Fruit fly (Drosophila melanogaster): ENCODE results near the gene CG4390.

Gene CG4390

dm6 chr3R:20059650-20060049 lies at the start of gene CG4390:
Gene CG4390, minus strand, starts transcription at chr3R:20059750.
- TF ChIP-seq Pif1B (GFP tag; optimal IDR thresholded peaks at IDR 0.05) = no peak
- TF ChIP-seq CG32121 (GFP tag; IDR thresholded peaks at IDR 0.05) = no peak
- no peak for TF ChIP-seq CG17806 (tag; optimal IDR thresholded peaks at IDR 0.05)
- no peak for TF ChIP-seq CG13204 (GFP tag; optimal IDR thresholded peaks at IDR 0.05)
- no peak for TF ChIP-seq CG8159 (tag; optimal IDR thresholded peaks at IDR 0.05)
- no peak for TF ChIP-seq CG9948 (tag; optimal IDR thresholded peaks at IDR 0.05)
- no peak for TF ChIP-seq CG34367 (tag; optimal IDR thresholded peaks at IDR 0.05)
- TF ChIP-seq EcR (GFP tag; optimal IDR thresholded peaks at IDR 0.05) = no peak
- no peak for TF ChIP-seq gl (tag; optimal IDR thresholded peaks at IDR 0.05)
- TF ChIP-seq CG15710 (tag; optimal IDR thresholded peaks at IDR 0.05) = no peak
- no peak for TF ChIP-seq D1 (tag; optimal IDR thresholded peaks at IDR 0.05)
- TF ChIP-seq CG14655 (GFP tag; optimal IDR thresholded peaks at IDR 0.05) = no peak
- TF ChIP-seq CG4496 (GFP tag; IDR thresholded peaks at IDR 0.05) = no peak
- TF ChIP-seq CG8301 (tag; optimal IDR thresholded peaks at IDR 0.05) = no peak
- TF ChIP-seq rn (GFP tag; IDR thresholded peaks at IDR 0.05) = no peak
- TF ChIP-seq CG10348 (GFP tag; IDR thresholded peaks at IDR 0.05) = no peak
- no peak for TF ChIP-seq Snoo (tag; optimal IDR thresholded peaks at IDR 0.05)

- TF ChIP-seq CG13204 (GFP tag; optimal IDR thresholded peaks at IDR 0.05) = no peak
- TF ChIP-seq CG12605 (GFP tag; IDR thresholded peaks at IDR 0.05) = no peak
- no peak for TF ChIP-seq Pif1B (GFP tag; optimal IDR thresholded peaks at IDR 0.05)
- no peak for TF ChIP-seq CG8301 (tag; optimal IDR thresholded peaks at IDR 0.05)
- TF ChIP-seq CG10348 (GFP tag; IDR thresholded peaks at IDR 0.05) = no peak
- TF ChIP-seq CG14655 (GFP tag; optimal IDR thresholded peaks at IDR 0.05) = no peak
- TF ChIP-seq Ets98B (GFP tag; IDR thresholded peaks at IDR 0.05) = no peak
- no peak for TF ChIP-seq Snoo (tag; optimal IDR thresholded peaks at IDR 0.05)
- TF ChIP-seq Pif1A (GFP tag; optimal IDR thresholded peaks at IDR 0.05) = no peak
- no peak for TF ChIP-seq gl (tag; optimal IDR thresholded peaks at IDR 0.05)
- TF ChIP-seq fd96Ca (GFP tag; IDR thresholded peaks at IDR 0.05) = no peak
- no peak for TF ChIP-seq CG15710 (tag; optimal IDR thresholded peaks at IDR 0.05)
- TF ChIP-seq CG34367 (tag; optimal IDR thresholded peaks at IDR 0.05) = no peak
- no peak for TF ChIP-seq D1 (tag; optimal IDR thresholded peaks at IDR 0.05)
- no peak for TF ChIP-seq EcR (GFP tag; optimal IDR thresholded peaks at IDR 0.05)
- no peak for TF ChIP-seq CG32121 (GFP tag; IDR thresholded peaks at IDR 0.05)
Measured at dm6 chr3R:20107863-20108262, 48.3 kb upstream of the CG4390 start, which contains the start of gene CG31206. Gene CG31206, minus strand, starts transcription at chr3R:20107963.

dm6 chr3R:20082350-20082749 lies 22.8 kb upstream of the CG4390 start, which contains the start of gene Rh3:
Gene Rh3, minus strand, starts transcription at chr3R:20082450.
- TF ChIP-seq Pif1B (GFP tag; optimal IDR thresholded peaks at IDR 0.05) (no peak), CG9948 (tag; optimal IDR thresholded peaks at IDR 0.05) (no peak), Ets98B (GFP tag; IDR thresholded peaks at IDR 0.05) (no peak), CG8159 (tag; optimal IDR thresholded peaks at IDR 0.05) (no peak), CG12605 (GFP tag; IDR thresholded peaks at IDR 0.05) (no peak), D1 (tag; optimal IDR thresholded peaks at IDR 0.05) (no peak), fd96Ca (GFP tag; IDR thresholded peaks at IDR 0.05) (no peak), CG4496 (GFP tag; IDR thresholded peaks at IDR 0.05) (no peak), gl (tag; optimal IDR thresholded peaks at IDR 0.05) (no peak), Pif1A (GFP tag; optimal IDR thresholded peaks at IDR 0.05) (no peak), CG34367 (tag; optimal IDR thresholded peaks at IDR 0.05) (no peak), CG10348 (GFP tag; IDR thresholded peaks at IDR 0.05) (no peak), CG8301 (tag; optimal IDR thresholded peaks at IDR 0.05) (no peak), CG15710 (tag; optimal IDR thresholded peaks at IDR 0.05) (no peak), Snoo (tag; optimal IDR thresholded peaks at IDR 0.05) (no peak), rn (GFP tag; IDR thresholded peaks at IDR 0.05) (no peak), CG14655 (GFP tag; optimal IDR thresholded peaks at IDR 0.05) (no peak), CG17806 (tag; optimal IDR thresholded peaks at IDR 0.05) (no peak), CG32121 (GFP tag; IDR thresholded peaks at IDR 0.05) (no peak)

- TF ChIP-seq D1 (tag; optimal IDR thresholded peaks at IDR 0.05) (no peak), Pif1B (GFP tag; optimal IDR thresholded peaks at IDR 0.05) (no peak), CG8159 (tag; optimal IDR thresholded peaks at IDR 0.05) (no peak), Pif1A (GFP tag; optimal IDR thresholded peaks at IDR 0.05) (no peak), gl (tag; optimal IDR thresholded peaks at IDR 0.05) (no peak), Snoo (tag; optimal IDR thresholded peaks at IDR 0.05) (no peak), rn (GFP tag; IDR thresholded peaks at IDR 0.05) (no peak), CG17806 (tag; optimal IDR thresholded peaks at IDR 0.05) (no peak), CG10348 (GFP tag; IDR thresholded peaks at IDR 0.05) (no peak), CG15710 (tag; optimal IDR thresholded peaks at IDR 0.05) (no peak), fd96Ca (GFP tag; IDR thresholded peaks at IDR 0.05) (no peak), CG32121 (GFP tag; IDR thresholded peaks at IDR 0.05) (no peak), EcR (GFP tag; optimal IDR thresholded peaks at IDR 0.05) (no peak), CG4496 (GFP tag; IDR thresholded peaks at IDR 0.05) (no peak), CG14655 (GFP tag; optimal IDR thresholded peaks at IDR 0.05) (no peak), CG34367 (tag; optimal IDR thresholded peaks at IDR 0.05) (no peak), CG12605 (GFP tag; IDR thresholded peaks at IDR 0.05) (no peak)
Measured at dm6 chr3R:20080205-20080604, 20.7 kb upstream of the CG4390 start.

dm6 chr3R:20066435-20066834 lies 6.9 kb upstream of the CG4390 start:
- TF ChIP-seq CG17806 (tag; optimal IDR thresholded peaks at IDR 0.05) = no peak
- TF ChIP-seq CG32121 (GFP tag; IDR thresholded peaks at IDR 0.05) = no peak
- no peak for TF ChIP-seq CG14655 (GFP tag; optimal IDR thresholded peaks at IDR 0.05)
- no peak for TF ChIP-seq rn (GFP tag; IDR thresholded peaks at IDR 0.05)
- TF ChIP-seq CG34367 (tag; optimal IDR thresholded peaks at IDR 0.05) = no peak
- TF ChIP-seq CG4496 (GFP tag; IDR thresholded peaks at IDR 0.05) = no peak
- no peak for TF ChIP-seq EcR (GFP tag; optimal IDR thresholded peaks at IDR 0.05)
- TF ChIP-seq Ets98B (GFP tag; IDR thresholded peaks at IDR 0.05) = no peak
- TF ChIP-seq CG8159 (tag; optimal IDR thresholded peaks at IDR 0.05) = no peak
- no peak for TF ChIP-seq CG9948 (tag; optimal IDR thresholded peaks at IDR 0.05)
- TF ChIP-seq D1 (tag; optimal IDR thresholded peaks at IDR 0.05) = no peak
- TF ChIP-seq fd96Ca (GFP tag; IDR thresholded peaks at IDR 0.05) = no peak
- TF ChIP-seq CG10348 (GFP tag; IDR thresholded peaks at IDR 0.05) = no peak
- no peak for TF ChIP-seq Snoo (tag; optimal IDR thresholded peaks at IDR 0.05)
- no peak for TF ChIP-seq Pif1A (GFP tag; optimal IDR thresholded peaks at IDR 0.05)
- no peak for TF ChIP-seq CG13204 (GFP tag; optimal IDR thresholded peaks at IDR 0.05)
